Worm (Caenorhabditis elegans) whole organism, L4 larva: ENCODE data around the gene W04H10.1.

Source experiments
- jun-1 ChIP-seq: fragments of 150-350 bp; optimal IDR thresholded peaks from 2 replicates; lab custom pipeline; 2014; ENCODE audit warnings: missing biosample characterization, missing genetic modification reagents, missing genetic modification characterization
- nhr-102 ChIP-seq: sonication (generic microtip); optimal IDR thresholded peaks from 2 replicates; lab custom pipeline; 2016; ENCODE audit warnings: mild to moderate bottlenecking, missing genetic modification characterization, moderate library complexity, missing compliant biosample characterization

DNA sequence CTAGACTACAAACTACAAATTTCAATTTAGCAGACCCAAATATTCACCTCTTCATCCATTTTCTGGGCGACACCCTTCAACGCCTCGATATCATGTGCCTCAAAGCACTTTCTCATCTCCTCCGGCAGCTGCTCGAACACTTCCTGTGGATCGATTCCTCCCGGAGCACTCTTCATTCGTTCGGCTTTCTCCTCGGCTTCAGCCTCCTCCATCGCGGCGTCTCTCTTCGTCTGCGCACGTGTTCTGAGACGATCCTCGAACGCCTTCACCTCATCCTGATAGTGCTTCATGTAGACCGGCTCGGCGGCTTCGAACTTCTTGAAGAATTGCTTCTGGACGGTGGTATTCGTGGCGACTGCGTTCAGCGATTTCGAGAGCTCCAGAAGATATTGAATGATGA lies 30.1 kb upstream of the W04H10.1 start:
- TF ChIP-seq jun-1 (tag; lab: Kevin White, UChicago), result no peak
- no peak for TF ChIP-seq nhr-102 (tag; lab: Kevin White, UChicago)
